Worm (Caenorhabditis elegans) whole organism, L4/young adult: Measurements from ENCODE around the gene ubc-20.

Experiments
- W03F9.2 ChIP-seq: fragments of 150-350 bp; optimal IDR thresholded peaks from 2 replicates; lab custom pipeline; 2014; ENCODE audit warnings: missing biosample characterization, missing genetic modification characterization
- dao-5 ChIP-seq: sonication (generic microtip); optimal IDR thresholded peaks from 2 replicates; lab custom pipeline; 2016; ENCODE audit warnings: missing genotype, missing genetic modification characterization, moderate library complexity, missing compliant biosample characterization
- him-1 ChIP-seq: sonication (generic microtip); optimal IDR thresholded peaks from 2 replicates; lab custom pipeline; 2016; ENCODE audit warnings: missing genotype, missing genetic modification reagents, missing genetic modification characterization, missing compliant biosample characterization

- TF ChIP-seq him-1 (tag; lab: Kevin White, UChicago) (no peak), dao-5 (tag; lab: Kevin White, UChicago) (no peak), W03F9.2 (tag; lab: Kevin White, UChicago) (no peak)
Observed at ce11 chrIII:180963-181362, 7.7 kb upstream of the ubc-20 start, which contains the start of gene F40G9.5.
